Fruit fly (Drosophila melanogaster) whole organism, embryonic: ENCODE data around the gene IKKepsilon.

Experiments used
- CG10462 ChIP-seq: fragments of 200-800 bp; sonication (Bioruptor generic); optimal IDR thresholded peaks from 2 replicates; lab custom pipeline; 2016; ENCODE audit warnings: missing biosample characterization, missing genetic modification characterization
- CG11723 ChIP-seq: fragments of 200-800 bp; sonication (Bioruptor generic); optimal IDR thresholded peaks from 2 replicates; lab custom pipeline; 2017; ENCODE audit warnings: missing biosample characterization, mild to moderate bottlenecking, missing genetic modification characterization
- CG12391 ChIP-seq: fragments of 200-800 bp; sonication (Bioruptor generic); optimal IDR thresholded peaks from 3 replicates; lab custom pipeline; 2018; ENCODE audit warnings: missing biosample characterization, mild to moderate bottlenecking, missing genetic modification characterization, moderate library complexity
- CG15696 ChIP-seq: fragments of 200-800 bp; sonication (Bioruptor generic); optimal IDR thresholded peaks from 2 replicates; lab custom pipeline; 2019; ENCODE audit warnings: missing biosample characterization, mild to moderate bottlenecking, missing genetic modification characterization, moderate library complexity
- CG17912 ChIP-seq: fragments of 200-800 bp; sonication (Bioruptor generic); optimal IDR thresholded peaks from 2 replicates; lab custom pipeline; 2018; ENCODE audit warnings: missing biosample characterization, mild to moderate bottlenecking, missing genetic modification characterization
- CG31224 ChIP-seq: fragments of 200-800 bp; sonication (Bioruptor generic); IDR thresholded peaks from 2 replicates; pipeline ENCODE4 v1.3.6; 2022; ENCODE audit warnings: missing biosample characterization, missing genetic modification characterization
- CG31365 ChIP-seq: fragments of 200-800 bp; sonication (Bioruptor generic); optimal IDR thresholded peaks from 2 replicates; lab custom pipeline; 2018; ENCODE audit warnings: missing biosample characterization, mild to moderate bottlenecking, missing genetic modification characterization
- CG3407 ChIP-seq: fragments of 200-800 bp; sonication (Bioruptor generic); optimal IDR thresholded peaks from 2 replicates; lab custom pipeline; 2018; ENCODE audit warnings: missing biosample characterization, mild to moderate bottlenecking, missing genetic modification characterization
- CG43689 ChIP-seq: fragments of 200-800 bp; sonication (Bioruptor generic); IDR thresholded peaks from 2 replicates; pipeline ENCODE4 v1.3.6; 2022; ENCODE audit warnings: missing biosample characterization, missing genetic modification characterization
- CG6272 ChIP-seq: fragments of 200-800 bp; sonication (Bioruptor generic); IDR thresholded peaks from 2 replicates; pipeline ENCODE4 v1.3.6; 2022; ENCODE audit warnings: missing biosample characterization, missing genetic modification characterization
- CG8765 ChIP-seq: fragments of 200-800 bp; sonication (Bioruptor generic); IDR thresholded peaks from 2 replicates; pipeline ENCODE4 v1.3.6; 2022; ENCODE audit warnings: missing biosample characterization, missing genetic modification characterization
- CG9215 ChIP-seq: fragments of 200-800 bp; sonication (Bioruptor generic); IDR thresholded peaks from 2 replicates; pipeline ENCODE4 v1.3.6; 2022; ENCODE audit warnings: missing biosample characterization, missing genetic modification characterization
- CG9437 ChIP-seq: fragments of 200-800 bp; sonication (Bioruptor generic); optimal IDR thresholded peaks from 2 replicates; lab custom pipeline; 2018; ENCODE audit warnings: missing biosample characterization, mild to moderate bottlenecking, missing genetic modification characterization
- Dip2 ChIP-seq: fragments of 200-800 bp; sonication (Bioruptor generic); IDR thresholded peaks from 2 replicates; pipeline ENCODE4 v1.3.6; 2022; ENCODE audit warnings: missing biosample characterization, missing genetic modification characterization
- Elba2 ChIP-seq: fragments of 200-800 bp; sonication (Bioruptor generic); optimal IDR thresholded peaks from 3 replicates; lab custom pipeline; 2016; ENCODE audit warnings: missing biosample characterization, missing genetic modification characterization
- Ets97D ChIP-seq: fragments of 200-800 bp; sonication (Bioruptor generic); optimal IDR thresholded peaks from 3 replicates; lab custom pipeline; 2016; ENCODE audit warnings: missing biosample characterization, missing genetic modification characterization
- HHEX ChIP-seq: fragments of 200-800 bp; sonication (Bioruptor generic); optimal IDR thresholded peaks from 3 replicates; lab custom pipeline; 2017; ENCODE audit warnings: missing biosample characterization, mild to moderate bottlenecking, missing genetic modification characterization, missing genetic modification reagents
- HmgD ChIP-seq: fragments of 200-800 bp; sonication (Bioruptor generic); optimal IDR thresholded peaks from 3 replicates; lab custom pipeline; 2016; ENCODE audit warnings: missing biosample characterization, missing genetic modification characterization
- Jarid2 ChIP-seq: fragments of 200-800 bp; sonication (Bioruptor generic); optimal IDR thresholded peaks from 3 replicates; lab custom pipeline; 2017; ENCODE audit warnings: mild to moderate bottlenecking, missing biosample characterization, missing genetic modification reagents, missing genetic modification characterization
- Kr ChIP-seq: fragments of 200-800 bp; sonication (Bioruptor generic); optimal IDR thresholded peaks from 2 replicates; lab custom pipeline; 2017; ENCODE audit warnings: missing biosample characterization, mild to moderate bottlenecking, missing genetic modification characterization
- Neu2 ChIP-seq: fragments of 200-800 bp; sonication (Bioruptor generic); optimal IDR thresholded peaks from 3 replicates; lab custom pipeline; 2016; ENCODE audit warnings: missing biosample characterization, missing genetic modification characterization, borderline replicate concordance
- Sin3A ChIP-seq: fragments of >200 bp; optimal IDR thresholded peaks from 2 replicates; lab custom pipeline; 2018
- Sox100B ChIP-seq: fragments of 200-800 bp; sonication (Bioruptor generic); optimal IDR thresholded peaks from 3 replicates; lab custom pipeline; 2018; ENCODE audit warnings: missing biosample characterization, mild to moderate bottlenecking, missing genetic modification characterization
- TFAM ChIP-seq: fragments of 200-800 bp; sonication (Bioruptor generic); optimal IDR thresholded peaks from 2 replicates; lab custom pipeline; 2017; ENCODE audit warnings: missing biosample characterization, missing genetic modification characterization, inconsistent platforms
- Xrp1 ChIP-seq: fragments of 200-800 bp; sonication (Bioruptor generic); IDR thresholded peaks from 2 replicates; pipeline ENCODE4 v1.3.6; 2022; ENCODE audit warnings: missing biosample characterization, missing genetic modification characterization
- bsh ChIP-seq, 2 experiments: fragments of 200-800 bp; sonication (Bioruptor generic); optimal IDR thresholded peaks; 2 replicates each; lab custom pipeline; 2017 to 2018; ENCODE audit warnings: mild to moderate bottlenecking in 2 of 2, missing biosample characterization in 2 of 2, missing genetic modification characterization in 2 of 2, moderate library complexity in 1 of 2
- cad ChIP-seq: fragments of >200 bp; optimal IDR thresholded peaks from 2 replicates; lab custom pipeline; 2017; ENCODE audit warnings: missing biosample characterization, missing genetic modification characterization
- crc ChIP-seq: fragments of 200-800 bp; sonication (Bioruptor generic); optimal IDR thresholded peaks from 2 replicates; lab custom pipeline; 2016; ENCODE audit warnings: missing biosample characterization, missing genetic modification characterization
- crp ChIP-seq, 2 experiments: fragments of 200-800 bp; sonication (Bioruptor generic); optimal IDR thresholded peaks; 2 replicates in 1 of 2; 3 replicates in 1 of 2; lab custom pipeline; 2017; ENCODE audit warnings: missing biosample characterization in 2 of 2, missing genetic modification characterization in 2 of 2, mild to moderate bottlenecking in 1 of 2, moderate library complexity in 1 of 2
- disco-r ChIP-seq: fragments of 200-800 bp; sonication (Bioruptor generic); optimal IDR thresholded peaks from 2 replicates; lab custom pipeline; 2016; ENCODE audit warnings: missing biosample characterization, missing genetic modification characterization
- fd3F ChIP-seq: fragments of 200-800 bp; sonication (Bioruptor generic); optimal IDR thresholded peaks from 2 replicates; lab custom pipeline; 2018; ENCODE audit warnings: missing biosample characterization, mild to moderate bottlenecking, missing genetic modification characterization, moderate library complexity
- gsb ChIP-seq: fragments of 200-800 bp; sonication (Bioruptor generic); IDR thresholded peaks from 2 replicates; pipeline ENCODE4 v1.3.6; 2022; ENCODE audit warnings: missing biosample characterization, missing genetic modification characterization
- hbn ChIP-seq: fragments of 200-800 bp; sonication (Bioruptor generic); IDR thresholded peaks from 2 replicates; pipeline ENCODE4 v1.3.6; 2022; ENCODE audit warnings: missing biosample characterization, missing genetic modification characterization; ENCODE audit not compliant: partially characterized antibody
- insv ChIP-seq, 2 experiments: fragments of 200-800 bp; sonication (Bioruptor generic); optimal IDR thresholded peaks; 3 replicates each; lab custom pipeline; 2016 to 2018; ENCODE audit warnings: missing biosample characterization in 2 of 2, missing genetic modification characterization in 2 of 2
- kni ChIP-seq: fragments of 200-800 bp; sonication (Bioruptor generic); optimal IDR thresholded peaks from 3 replicates; lab custom pipeline; 2017; ENCODE audit warnings: mild to moderate bottlenecking, missing biosample characterization, missing genetic modification reagents, missing genetic modification characterization
- mld ChIP-seq: fragments of 200-800 bp; sonication (Bioruptor generic); IDR thresholded peaks from 3 replicates; pipeline ENCODE4 v1.3.6; 2022; ENCODE audit warnings: missing biosample characterization, missing genetic modification characterization; ENCODE audit not compliant: partially characterized antibody
- slbo ChIP-seq: fragments of 200-800 bp; sonication (Bioruptor generic); IDR thresholded peaks from 2 replicates; pipeline ENCODE4 v1.3.6; 2022; ENCODE audit warnings: missing biosample characterization, missing genetic modification characterization
- slou ChIP-seq: fragments of 200-800 bp; sonication (Bioruptor generic); optimal IDR thresholded peaks from 3 replicates; lab custom pipeline; 2016; ENCODE audit warnings: missing biosample characterization, missing genetic modification characterization
- trh ChIP-seq: fragments of 200-800 bp; sonication (Bioruptor generic); optimal IDR thresholded peaks from 2 replicates; lab custom pipeline; 2016; ENCODE audit warnings: missing biosample characterization, missing genetic modification characterization

Gene IKKepsilon

DNA sequence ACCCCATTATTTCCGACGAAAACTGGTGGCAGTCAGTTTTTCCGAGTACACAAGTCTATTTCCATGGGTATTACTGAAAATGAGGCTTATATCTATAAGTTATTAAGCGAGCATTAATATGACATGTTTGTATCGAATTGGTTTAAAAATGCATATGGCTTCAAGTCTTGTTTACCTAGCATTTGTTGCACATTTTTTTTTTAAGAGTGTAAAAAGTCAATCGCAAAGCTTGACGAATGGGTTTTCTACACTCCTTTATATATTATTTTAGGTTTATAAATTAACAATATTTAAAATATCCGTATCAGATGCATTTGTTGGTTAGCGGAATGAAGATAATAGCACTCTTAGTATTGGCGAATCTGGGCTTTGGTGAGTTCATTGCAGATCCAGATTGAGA lies 36.0 kb upstream of the IKKepsilon start, which contains the start of gene CG31680:
Gene CG31680, plus strand, starts transcription at position 301 of the 400 bp plus-strand sequence.
- TF ChIP-seq TFAM (no peak), CG31224 (GFP tag; lab: Robert Waterston, UW) (no peak), CG15696 (no peak), slbo (GFP tag; lab: Robert Waterston, UW) (no peak), CG9437 (no peak), CG8765 (GFP tag; lab: Robert Waterston, UW) (no peak), insv (GFP tag; optimal IDR thresholded peaks at IDR 0.05; lab: Kevin White, UChicago) (no peak), HmgD (GFP tag; lab: Kevin White, UChicago) (no peak), slou (no peak), CG17912 (GFP tag; lab: Kevin White, UChicago) (no peak), CG6272 (GFP tag; lab: Robert Waterston, UW) (no peak), Sox100B (GFP tag; lab: Kevin White, UChicago) (no peak), Xrp1 (GFP tag; lab: Robert Waterston, UW) (no peak), CG10462 (GFP tag; lab: Kevin White, UChicago) (no peak), cad (GFP tag; lab: Kevin White, UChicago) (no peak), crp (GFP tag; optimal IDR thresholded peaks at IDR 0.05; lab: Kevin White, UChicago) (no peak), Neu2 (GFP tag; lab: Kevin White, UChicago) (no peak), CG11723 (no peak)

DNA sequence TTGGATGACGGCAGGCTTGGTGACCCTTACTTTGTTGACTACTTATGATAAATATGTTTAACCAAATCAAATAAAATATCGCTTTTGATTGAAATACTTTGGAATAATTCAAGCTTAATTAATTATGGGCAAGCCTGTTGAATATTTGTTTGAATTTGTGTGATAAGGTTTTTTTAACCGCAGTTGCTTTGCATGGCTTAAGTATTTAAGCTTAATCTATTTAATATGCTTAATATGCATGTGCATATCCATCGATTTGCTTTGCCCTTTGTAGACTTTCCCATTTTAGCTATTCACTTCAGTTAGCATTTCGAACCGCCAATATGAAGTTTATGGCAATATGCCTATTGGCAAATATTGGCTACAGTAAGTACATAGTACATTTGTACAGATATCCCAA lies 35.2 kb upstream of the IKKepsilon start, which contains the start of gene Sfp38D:
Gene Sfp38D, plus strand, starts transcription at position 301 of the 400 bp plus-strand sequence.
- TF ChIP-seq kni (GFP tag; lab: Kevin White, UChicago), result no peak
- TF ChIP-seq Elba2 (GFP tag; lab: Kevin White, UChicago), result peak; percentile 38
- no peak for TF ChIP-seq CG3407 (GFP tag; lab: Kevin White, UChicago)

DNA sequence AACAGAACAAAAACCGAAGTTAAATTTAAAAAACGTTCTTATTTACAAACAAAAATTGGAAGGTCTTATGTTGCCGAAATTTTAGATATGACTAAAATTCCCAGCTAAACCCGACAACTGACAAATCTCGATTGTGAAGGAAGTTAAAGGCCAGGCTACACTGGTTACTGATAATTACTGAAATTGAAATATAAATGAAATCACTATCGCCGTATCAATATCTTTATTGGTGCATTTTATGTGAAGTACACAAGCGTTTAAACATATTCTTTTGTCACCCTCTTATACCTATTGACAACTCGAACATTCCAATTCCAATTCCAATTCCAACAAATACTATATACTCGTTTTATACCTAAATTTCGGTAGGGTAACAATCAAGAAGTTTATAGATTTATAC lies 32.7 kb upstream of the IKKepsilon start, which contains the start of gene CG17470:
Gene CG17470, minus strand, starts transcription at position 101 of the 400 bp plus-strand sequence.
- TF ChIP-seq Ets97D (GFP tag; lab: Kevin White, UChicago) (no peak), Kr (GFP tag; lab: Kevin White, UChicago) (no peak), Jarid2 (GFP tag; lab: Kevin White, UChicago) (no peak), CG43689 (no peak), hbn (no peak), CG31365 (tag; lab: Kevin White, UChicago) (no peak), crc (no peak), CG9215 (no peak), mld (no peak), crp (GFP tag; optimal IDR thresholded peaks at IDR 0.05; lab: Kevin White, UChicago) (no peak), HHEX (GFP tag; lab: Kevin White, UChicago) (no peak), gsb (no peak), trh (no peak), disco-r (GFP tag; lab: Kevin White, UChicago) (no peak), bsh (GFP tag; optimal IDR thresholded peaks at IDR 0.05; lab: Kevin White, UChicago) (no peak), fd3F (GFP tag; lab: Kevin White, UChicago) (no peak), CG12391 (tag; lab: Kevin White, UChicago) (no peak), Sin3A (no peak), Dip2 (GFP tag; lab: Robert Waterston, UW) (no peak), CG6272 (GFP tag; lab: Robert Waterston, UW) (no peak)
